Fruit fly (Drosophila melanogaster) Kc167 (cell line): ENCODE data around the gene eIF3d1.

Experiments used
- Myc ChIP-seq: fragments of >200 bp; optimal IDR thresholded peaks from 2 replicates; lab custom pipeline; 2017; ENCODE audit warnings: missing external identifiers
- Sin3A ChIP-seq: fragments of >200 bp; optimal IDR thresholded peaks from 2 replicates; lab custom pipeline; 2018; ENCODE audit warnings: missing external identifiers
- h ChIP-seq: fragments of >200 bp; optimal IDR thresholded peaks from 3 replicates; lab custom pipeline; 2018; ENCODE audit warnings: missing external identifiers
- insv ChIP-seq: fragments of >200 bp; optimal IDR thresholded peaks from 3 replicates; lab custom pipeline; 2018; ENCODE audit warnings: missing external identifiers
- psq ChIP-seq: fragments of >200 bp; optimal IDR thresholded peaks from 2 replicates; lab custom pipeline; 2017; ENCODE audit warnings: missing external identifiers
- ttk ChIP-seq: sonication (Bioruptor generic); optimal IDR thresholded peaks from 2 replicates; lab custom pipeline; 2017; ENCODE audit warnings: missing external identifiers

Gene eIF3d1

DNA sequence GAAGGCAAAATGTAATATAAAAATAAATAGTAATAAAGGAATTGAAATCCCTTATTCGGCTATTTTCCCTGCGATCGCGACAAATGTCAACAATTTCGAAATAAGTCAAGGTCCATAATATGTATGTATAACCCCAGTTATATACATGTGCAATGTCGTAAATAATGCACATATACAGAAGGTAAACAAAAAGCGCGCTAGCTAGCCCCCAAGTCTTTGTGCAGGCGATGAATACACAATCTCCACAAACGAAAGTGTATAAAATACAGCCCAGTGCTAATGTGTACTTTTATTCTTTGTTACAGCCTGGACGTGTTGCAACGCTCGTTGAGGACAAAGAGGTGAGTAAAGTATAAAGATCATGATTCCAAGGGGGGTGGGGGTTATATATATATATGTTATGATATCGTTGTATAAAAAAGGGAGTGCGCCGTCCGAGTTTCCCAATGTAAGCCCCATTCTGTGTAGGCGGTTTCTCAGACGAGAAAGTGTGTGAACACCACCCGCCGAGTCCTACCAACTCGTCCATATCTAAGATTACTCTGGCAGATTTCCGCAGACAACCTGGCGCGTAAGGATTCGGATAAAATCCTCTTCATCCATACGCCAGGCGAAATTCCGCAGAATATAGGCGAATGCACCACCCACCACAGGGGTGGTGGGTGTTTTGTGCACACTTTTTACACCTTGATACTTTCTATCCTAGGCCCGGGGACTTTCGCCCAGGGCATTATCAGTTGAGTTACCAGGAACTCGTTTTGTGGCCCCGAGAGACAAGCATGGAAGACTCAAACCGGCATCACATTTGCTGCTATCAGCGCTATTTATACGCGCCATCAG lies 50.0 kb downstream of the eIF3d1 start:
- TF ChIP-seq insv (lab: Kevin White, UChicago): no peak
- TF ChIP-seq Myc: no peak
- no peak for TF ChIP-seq ttk (lab: Kevin White, UChicago)
- no peak for TF ChIP-seq Sin3A
- no peak for TF ChIP-seq h (lab: Kevin White, UChicago)
- TF ChIP-seq psq (lab: Kevin White, UChicago): no peak

DNA sequence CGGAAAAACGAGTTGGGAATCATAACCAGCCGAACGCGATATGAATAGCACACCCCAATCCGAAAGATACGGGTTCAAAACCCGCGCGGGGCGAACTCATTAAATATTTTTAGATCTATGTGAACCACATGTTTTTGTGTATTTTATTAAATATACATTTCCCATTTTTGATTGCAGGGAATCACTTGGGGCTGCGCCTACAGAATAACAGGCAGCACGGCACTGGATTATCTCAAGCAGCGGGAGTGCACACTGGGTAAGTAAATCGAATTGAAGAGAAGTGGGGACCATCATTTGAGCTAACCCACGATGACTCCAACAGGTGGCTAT lies 50.6 kb downstream of the eIF3d1 start:
- TF ChIP-seq ttk (lab: Kevin White, UChicago): no peak
- TF ChIP-seq insv (lab: Kevin White, UChicago): no peak
- no peak for TF ChIP-seq h (lab: Kevin White, UChicago)
- TF ChIP-seq Sin3A: no peak
- no peak for TF ChIP-seq psq (lab: Kevin White, UChicago)
- TF ChIP-seq Myc: no peak
